Worm (Caenorhabditis elegans): ENCODE results near the gene coh-3.

Gene coh-3

DNA sequence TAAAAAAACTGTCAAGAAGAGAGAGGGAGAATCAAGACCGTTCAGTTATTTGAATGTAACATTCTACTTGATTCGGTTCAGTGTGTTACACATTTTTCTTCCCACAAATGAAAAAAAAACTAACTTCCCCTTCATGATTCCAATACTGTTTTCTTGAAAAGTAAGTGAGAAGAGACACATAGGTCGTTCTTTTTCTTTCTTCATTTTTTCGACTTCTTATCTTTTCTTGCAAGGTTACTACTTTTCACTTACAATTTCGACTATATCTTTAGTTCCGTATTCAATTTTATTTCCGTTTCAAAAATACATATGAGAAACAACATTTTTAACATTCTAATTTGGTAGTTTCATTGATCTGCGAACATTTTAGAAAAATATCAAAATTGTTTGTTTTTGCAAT lies 18.0 kb upstream of the coh-3 start:
- TF ChIP-seq F10E7.11 (tag; optimal IDR thresholded peaks at IDR 0.05) (no peak), lin-40 (tag; optimal IDR thresholded peaks at IDR 0.05) (no peak), tlf-1 (GFP tag; optimal IDR thresholded peaks at IDR 0.05) (no peak), hrde-1 (tag; optimal IDR thresholded peaks at IDR 0.05; ENCODE audit: borderline replicate concordance) (no peak), die-1 (tag; optimal IDR thresholded peaks at IDR 0.05) (no peak)

ce11 chrV:14440841-14441240 lies 16.4 kb upstream of the coh-3 start, which contains the start of gene F23B12.4:
TSS of gene F23B12.4 (plus strand) at chrV:14441141.
- TF ChIP-seq bed-1 (GFP tag; IDR thresholded peaks at IDR 0.05), result no peak

DNA sequence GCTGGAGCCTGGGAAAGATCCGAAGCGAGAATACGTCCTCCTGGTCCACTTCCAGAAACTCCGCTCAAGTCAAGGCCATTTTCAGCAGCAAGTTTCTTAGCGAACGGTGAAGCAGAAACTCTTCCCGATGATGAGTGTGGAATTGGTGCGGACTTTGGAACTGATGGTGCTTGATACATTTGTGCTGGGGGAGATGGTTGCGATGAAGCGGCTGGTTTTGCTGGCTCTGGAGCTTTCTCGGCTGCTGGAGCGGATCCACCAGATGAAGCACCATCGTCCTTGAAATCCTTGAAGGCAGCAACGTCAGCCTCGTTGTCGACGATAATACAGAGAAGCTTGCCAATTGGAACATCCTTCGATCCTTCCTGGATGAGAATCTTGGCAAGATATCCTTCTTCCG lies 10.8 kb upstream of the coh-3 start:
- peak; percentile 56; the same call in 1 of the 2 replicates for TF ChIP-seq zfh-2 (GFP tag; conservative IDR thresholded peaks at IDR 0.05)
- TF ChIP-seq bed-1 (GFP tag; IDR thresholded peaks at IDR 0.05), result no peak
- TF ChIP-seq rpc-1 (optimal IDR thresholded peaks at IDR 0.05), result no peak
- TF ChIP-seq rpc-1 (tag; optimal IDR thresholded peaks at IDR 0.05), result no peak
- no peak for TF ChIP-seq rcor-1 (GFP tag; IDR thresholded peaks at IDR 0.05)
- TF ChIP-seq cebp-1 (GFP tag; IDR thresholded peaks at IDR 0.05), result no peak
- TF ChIP-seq cebp-1 (tag; optimal IDR thresholded peaks at IDR 0.05), result no peak
- TF ChIP-seq zim-3 (tag; optimal IDR thresholded peaks at IDR 0.05), result no peak
- no peak for TF ChIP-seq lin-54 (GFP tag; optimal IDR thresholded peaks at IDR 0.05)
- TF ChIP-seq mel-28 (tag; optimal IDR thresholded peaks at IDR 0.05; ENCODE audit: borderline replicate concordance), result no peak
- no peak for TF ChIP-seq attf-6 (GFP tag; IDR thresholded peaks at IDR 0.05)

- TF ChIP-seq attf-3 (GFP tag; conservative IDR thresholded peaks at IDR 0.05), result peak; percentile 89
- TF ChIP-seq lsy-27 (tag; optimal IDR thresholded peaks at IDR 0.05; ENCODE audit: borderline replicate concordance, insufficient read depth), result no peak
- TF ChIP-seq unc-130 (GFP tag; optimal IDR thresholded peaks at IDR 0.05), result no peak
- TF ChIP-seq nhr-120 (GFP tag; IDR thresholded peaks at IDR 0.05), result no peak
- no peak for TF ChIP-seq rpc-1 (optimal IDR thresholded peaks at IDR 0.05)
- no peak for TF ChIP-seq rpc-1 (tag; optimal IDR thresholded peaks at IDR 0.05)
- no peak for TF ChIP-seq lir-1 (GFP tag; conservative IDR thresholded peaks at IDR 0.05)
- no peak for TF ChIP-seq snpc-4 (GFP tag; optimal IDR thresholded peaks at IDR 0.05)
- peak in 1 of 4 experiments; percentile 6 for TF ChIP-seq snpc-4 (tag; optimal IDR thresholded peaks at IDR 0.05)
- TF ChIP-seq T26A5.8 (tag; optimal IDR thresholded peaks at IDR 0.05), result no peak
- no peak for TF ChIP-seq unc-62 (GFP tag; optimal IDR thresholded peaks at IDR 0.05)
- peak; percentile 78 for TF ChIP-seq nhr-80 (tag; optimal IDR thresholded peaks at IDR 0.05)
- no peak for TF ChIP-seq efl-1 (GFP tag; optimal IDR thresholded peaks at IDR 0.05)
- no peak for TF ChIP-seq fkh-3 (tag; optimal IDR thresholded peaks at IDR 0.05)
- no peak for TF ChIP-seq lin-35 (GFP tag; optimal IDR thresholded peaks at IDR 0.05)
- TF ChIP-seq C06A6.2 (GFP tag; conservative IDR thresholded peaks at IDR 0.05), result no peak
Measured at ce11 chrV:14447240-14447763, 9.9 kb upstream of the coh-3 start, which contains the start of the genes dlat-1 and fntb-1. TSS of gene dlat-1 (minus strand) at chrV:14447290. TSS of gene fntb-1 (plus strand) at chrV:14447651.

DNA sequence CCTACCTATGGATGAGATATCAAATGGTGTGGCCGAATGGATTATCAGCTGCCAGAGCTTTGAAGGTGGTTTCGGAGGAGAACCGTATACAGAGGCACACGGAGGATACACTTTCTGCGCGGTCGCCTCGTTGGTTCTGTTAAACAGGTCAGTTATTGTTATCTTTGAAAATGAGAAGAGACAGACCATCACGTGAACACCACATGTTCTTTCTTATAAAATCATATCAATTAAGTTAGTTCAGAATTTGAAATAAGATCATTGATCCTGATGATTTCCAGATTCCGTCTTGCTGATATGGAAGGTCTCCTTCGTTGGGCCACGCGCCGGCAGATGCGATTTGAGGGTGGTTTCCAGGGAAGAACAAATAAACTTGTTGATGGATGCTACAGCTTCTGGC lies 8.6 kb upstream of the coh-3 start:
- TF ChIP-seq ztf-26 (tag; optimal IDR thresholded peaks at IDR 0.05) (peak; percentile 25), C17E4.6 (GFP tag; IDR thresholded peaks at IDR 0.05) (no peak)
